Fruit fly (Drosophila melanogaster) whole organism, wandering third instar larva: ENCODE measurements around the gene CG42813.

Experiments
- Abd-B ChIP-seq: fragments of >200 bp; optimal IDR thresholded peaks from 2 replicates; lab custom pipeline; 2017; ENCODE audit warnings: missing biosample characterization, missing genetic modification characterization
- CG32264 ChIP-seq: fragments of 200-800 bp; sonication (Bioruptor generic); optimal IDR thresholded peaks from 2 replicates; lab custom pipeline; 2016; ENCODE audit warnings: missing biosample characterization, missing genetic modification characterization
- CG9705 ChIP-seq: fragments of 200-800 bp; sonication (Bioruptor generic); optimal IDR thresholded peaks from 2 replicates; lab custom pipeline; 2018; ENCODE audit warnings: missing biosample characterization, mild to moderate bottlenecking, missing genetic modification characterization
- CrebA ChIP-seq: fragments of 200-800 bp; sonication (Bioruptor generic); optimal IDR thresholded peaks from 2 replicates; lab custom pipeline; 2016; ENCODE audit warnings: missing biosample characterization, mild to moderate bottlenecking, missing genetic modification characterization, borderline replicate concordance
- Dfd ChIP-seq: fragments of >200 bp; optimal IDR thresholded peaks from 2 replicates; lab custom pipeline; 2017; ENCODE audit warnings: missing biosample characterization, missing genetic modification characterization
- Dif ChIP-seq: fragments of 200-275, 200-300 bp; sonication (Bioruptor generic); optimal IDR thresholded peaks from 2 replicates; lab custom pipeline; 2018; ENCODE audit warnings: missing biosample characterization, missing genetic modification characterization; ENCODE audit not compliant: partially characterized antibody
- GATAd ChIP-seq: sonication (Bioruptor generic); optimal IDR thresholded peaks from 2 replicates; lab custom pipeline; 2016; ENCODE audit warnings: missing biosample characterization, missing genetic modification characterization
- HLH106 ChIP-seq: fragments of 200-800 bp; optimal IDR thresholded peaks from 3 replicates; lab custom pipeline; 2019; ENCODE audit warnings: missing biosample characterization, mild to moderate bottlenecking, missing genetic modification characterization, moderate library complexity
- Hnf4 ChIP-seq: fragments of 200-800 bp; sonication (Bioruptor generic); optimal IDR thresholded peaks from 2 replicates; lab custom pipeline; 2016; ENCODE audit warnings: missing biosample characterization, mild to moderate bottlenecking, missing genetic modification characterization
- Hr78 ChIP-seq: fragments of >200 bp; optimal IDR thresholded peaks from 2 replicates; lab custom pipeline; 2017; ENCODE audit warnings: missing biosample characterization, missing genetic modification characterization
- Hr83 ChIP-seq: fragments of 200-300 bp; sonication (Bioruptor generic); optimal IDR thresholded peaks from 2 replicates; lab custom pipeline; 2016; ENCODE audit warnings: missing biosample characterization, mild to moderate bottlenecking, missing genetic modification characterization, moderate library complexity; ENCODE audit not compliant: poor library complexity, severe bottlenecking
- Jra ChIP-seq: sonication (Bioruptor generic); optimal IDR thresholded peaks from 2 replicates; lab custom pipeline; 2016; ENCODE audit warnings: missing biosample characterization, missing genetic modification characterization
- Mio ChIP-seq: sonication (Bioruptor generic); optimal IDR thresholded peaks from 2 replicates; lab custom pipeline; 2016; ENCODE audit warnings: missing biosample characterization, missing genetic modification characterization
- Myc ChIP-seq: fragments of >200 bp; optimal IDR thresholded peaks from 2 replicates; lab custom pipeline; 2017
- N ChIP-seq: fragments of >200 bp; optimal IDR thresholded peaks from 2 replicates; lab custom pipeline; 2018; ENCODE audit warnings: missing biosample characterization, missing external identifiers, missing genetic modification characterization
- OdsH ChIP-seq: fragments of 200-800 bp; sonication (Bioruptor generic); optimal IDR thresholded peaks from 2 replicates; lab custom pipeline; 2016; ENCODE audit warnings: missing biosample characterization, mild to moderate bottlenecking, missing genetic modification characterization
- Rel ChIP-seq, 2 experiments: fragments of 200-800 bp; sonication (Bioruptor generic) in 1 of 2; optimal IDR thresholded peaks; 2 replicates in 1 of 2; 3 replicates in 1 of 2; lab custom pipeline; 2016 to 2019; ENCODE audit warnings: mild to moderate bottlenecking in 2 of 2, missing biosample characterization in 2 of 2, missing genetic modification characterization in 2 of 2, moderate library complexity in 1 of 2
- Sp1 ChIP-seq: fragments of 200-800 bp; sonication (Bioruptor generic); optimal IDR thresholded peaks from 3 replicates; lab custom pipeline; 2019; ENCODE audit warnings: missing biosample characterization, mild to moderate bottlenecking, missing genetic modification characterization, moderate library complexity
- Vsx2 ChIP-seq: fragments of 200-300, 225-300 bp; sonication (Bioruptor generic); optimal IDR thresholded peaks from 2 replicates; lab custom pipeline; 2018; ENCODE audit warnings: missing biosample characterization, missing genetic modification characterization; ENCODE audit not compliant: partially characterized antibody
- br ChIP-seq: fragments of 200-800 bp; sonication (Bioruptor generic); optimal IDR thresholded peaks from 2 replicates; lab custom pipeline; 2016; ENCODE audit warnings: missing biosample characterization, missing genetic modification characterization
- brk ChIP-seq: fragments of 200-800 bp; sonication (Bioruptor generic); optimal IDR thresholded peaks from 2 replicates; lab custom pipeline; 2016; ENCODE audit warnings: missing biosample characterization, mild to moderate bottlenecking, missing genetic modification characterization
- dl ChIP-seq, 2 experiments: fragments of 175-275, 200-275 bp in 1 of 2; fragments of 200-275 bp in 1 of 2; sonication (Bioruptor generic); optimal IDR thresholded peaks; lab custom pipeline; 2018; ENCODE audit warnings: mild to moderate bottlenecking in 2 of 2, missing biosample characterization in 2 of 2, missing genetic modification characterization in 2 of 2, moderate library complexity in 2 of 2; ENCODE audit not compliant: partially characterized antibody in 2 of 2, insufficient read depth in 1 of 2
- dmrt93B ChIP-seq: fragments of 200-800 bp; sonication (Bioruptor generic); optimal IDR thresholded peaks from 2 replicates; lab custom pipeline; 2018; ENCODE audit warnings: missing biosample characterization, mild to moderate bottlenecking, missing genetic modification characterization
- dsf ChIP-seq: sonication (Bioruptor generic); optimal IDR thresholded peaks from 2 replicates; lab custom pipeline; 2016; ENCODE audit warnings: missing biosample characterization, missing genetic modification characterization, borderline replicate concordance
- ey ChIP-seq: fragments of 200-800 bp; sonication (Bioruptor generic); optimal IDR thresholded peaks from 2 replicates; lab custom pipeline; 2016; ENCODE audit warnings: missing biosample characterization, missing genetic modification characterization
- foxo ChIP-seq, 2 experiments: fragments of 200-800 bp; sonication (Bioruptor generic); optimal IDR thresholded peaks; 2 replicates in 1 of 2; 3 replicates in 1 of 2; lab custom pipeline; 2016 to 2017; ENCODE audit warnings: missing biosample characterization in 2 of 2, missing genetic modification characterization in 2 of 2
- fru ChIP-seq: fragments of 200-800 bp; sonication (Bioruptor generic); optimal IDR thresholded peaks from 3 replicates; lab custom pipeline; 2016; ENCODE audit warnings: missing biosample characterization, mild to moderate bottlenecking, missing genetic modification characterization
- h ChIP-seq: fragments of 200-800 bp; sonication (Bioruptor generic); optimal IDR thresholded peaks from 3 replicates; lab custom pipeline; 2016; ENCODE audit warnings: missing biosample characterization, mild to moderate bottlenecking, missing genetic modification characterization
- jim ChIP-seq: fragments of 175-275, 200-325 bp; sonication (Bioruptor generic); optimal IDR thresholded peaks from 2 replicates; lab custom pipeline; 2016; ENCODE audit warnings: missing biosample characterization, mild to moderate bottlenecking, missing genetic modification characterization
- lola ChIP-seq: fragments of >200 bp; optimal IDR thresholded peaks from 2 replicates; lab custom pipeline; 2017; ENCODE audit warnings: missing biosample characterization, missing genetic modification characterization
- pan ChIP-seq: fragments of >200 bp; optimal IDR thresholded peaks from 2 replicates; lab custom pipeline; 2017
- psq ChIP-seq: fragments of 200-800 bp; sonication (Bioruptor generic); optimal IDR thresholded peaks from 3 replicates; lab custom pipeline; 2017; ENCODE audit warnings: missing biosample characterization, mild to moderate bottlenecking, missing genetic modification characterization, moderate library complexity
- rgr ChIP-seq: fragments of 200-800 bp; sonication (Bioruptor generic); optimal IDR thresholded peaks from 3 replicates; lab custom pipeline; 2016; ENCODE audit warnings: missing biosample characterization, mild to moderate bottlenecking, missing genetic modification characterization
- sage ChIP-seq: fragments of 200-800 bp; sonication (Bioruptor generic); optimal IDR thresholded peaks from 2 replicates; lab custom pipeline; 2016; ENCODE audit warnings: missing biosample characterization, mild to moderate bottlenecking, missing genetic modification characterization
- sv ChIP-seq: fragments of 200-800 bp; sonication (Bioruptor generic); optimal IDR thresholded peaks from 3 replicates; lab custom pipeline; 2016; ENCODE audit warnings: missing biosample characterization, missing genetic modification characterization
- tai ChIP-seq: sonication (Bioruptor generic); optimal IDR thresholded peaks from 2 replicates; lab custom pipeline; 2016; ENCODE audit warnings: missing biosample characterization, missing genetic modification characterization
- usp ChIP-seq: fragments of >200 bp; optimal IDR thresholded peaks from 2 replicates; lab custom pipeline; 2017; ENCODE audit warnings: missing biosample characterization, missing genetic modification characterization
- woc ChIP-seq: sonication (Bioruptor generic); optimal IDR thresholded peaks from 2 replicates; lab custom pipeline; 2016; ENCODE audit warnings: missing biosample characterization, mild to moderate bottlenecking, missing genetic modification characterization

CG42813 gene

dm6 chr3R:27198883-27199780, 29.2 kb downstream of the CG42813 start:
- peak; percentile 15 for TF ChIP-seq Sp1 (GFP tag; lab: Kevin White, UChicago)
- peak; percentile 16 for TF ChIP-seq br (GFP tag; lab: Kevin White, UChicago)
- TF ChIP-seq Abd-B: no peak
- no peak for TF ChIP-seq usp (GFP tag; lab: Kevin White, UChicago)
- TF ChIP-seq CG32264 (GFP tag; lab: Kevin White, UChicago): no peak
- TF ChIP-seq rgr: peak; percentile 44
- TF ChIP-seq dl (GFP tag; optimal IDR thresholded peaks at IDR 0.05; lab: Kevin White, UChicago; ENCODE audit: insufficient read depth in 1 of 2, partially characterized antibody in 2 of 2): no peak
- no peak for TF ChIP-seq sage
- TF ChIP-seq psq: peak; percentile 24
- peak; percentile 79 for TF ChIP-seq CrebA (GFP tag; lab: Kevin White, UChicago)
- TF ChIP-seq dsf: no peak
- TF ChIP-seq Hr78 (GFP tag; lab: Kevin White, UChicago): no peak
- TF ChIP-seq Dfd (GFP tag; lab: Kevin White, UChicago): no peak
- no peak for TF ChIP-seq Hnf4 (GFP tag; lab: Kevin White, UChicago)
- no peak for TF ChIP-seq N
- no peak for TF ChIP-seq jim (GFP tag; lab: Kevin White, UChicago)
- peak; percentile 43 for TF ChIP-seq h (GFP tag; lab: Kevin White, UChicago)
- TF ChIP-seq CG9705 (GFP tag; lab: Kevin White, UChicago): no peak
- no peak for TF ChIP-seq GATAd (GFP tag; lab: Kevin White, UChicago)
- peak; percentile 33 for TF ChIP-seq ey (GFP tag; lab: Kevin White, UChicago)
- TF ChIP-seq Dif (GFP tag; lab: Kevin White, UChicago): no peak
- no peak for TF ChIP-seq Jra (GFP tag; lab: Kevin White, UChicago)
- no peak for TF ChIP-seq fru (GFP tag; lab: Kevin White, UChicago)
- TF ChIP-seq woc: no peak
- no peak for TF ChIP-seq tai (GFP tag; lab: Kevin White, UChicago)
- no peak for TF ChIP-seq Hr83 (GFP tag; lab: Kevin White, UChicago)
- TF ChIP-seq HLH106 (tag; lab: Kevin White, UChicago): peak; percentile 44
- peak; percentile 50 for TF ChIP-seq OdsH (GFP tag; lab: Kevin White, UChicago)
- peak; percentile 62 for TF ChIP-seq Rel (GFP tag; optimal IDR thresholded peaks at IDR 0.05; lab: Kevin White, UChicago)
- no peak for TF ChIP-seq Rel (tag; optimal IDR thresholded peaks at IDR 0.05; lab: Kevin White, UChicago)
- peak; percentile 43 for TF ChIP-seq brk (GFP tag; lab: Kevin White, UChicago)
- no peak for TF ChIP-seq sv (GFP tag; lab: Kevin White, UChicago)
- no peak for TF ChIP-seq lola (GFP tag; lab: Kevin White, UChicago)
- TF ChIP-seq Vsx2 (GFP tag; lab: Kevin White, UChicago): no peak
- no peak for TF ChIP-seq Myc
- no peak for TF ChIP-seq Mio (GFP tag; lab: Kevin White, UChicago)
- TF ChIP-seq dmrt93B: no peak
- peak in 1 of 2 experiments; percentile 50 for TF ChIP-seq foxo (GFP tag; optimal IDR thresholded peaks at IDR 0.05; lab: Kevin White, UChicago)
- no peak for TF ChIP-seq pan

- TF ChIP-seq lola (GFP tag; lab: Kevin White, UChicago) (no peak), Hr78 (GFP tag; lab: Kevin White, UChicago) (no peak), Mio (GFP tag; lab: Kevin White, UChicago) (no peak), Hnf4 (GFP tag; lab: Kevin White, UChicago) (no peak), rgr (peak; percentile 18), woc (no peak), Abd-B (no peak), jim (GFP tag; lab: Kevin White, UChicago) (no peak), Sp1 (GFP tag; lab: Kevin White, UChicago) (peak; percentile 3), foxo (GFP tag; optimal IDR thresholded peaks at IDR 0.05; lab: Kevin White, UChicago) (no peak), sage (no peak), dmrt93B (no peak), Jra (GFP tag; lab: Kevin White, UChicago) (no peak), ey (GFP tag; lab: Kevin White, UChicago) (no peak), GATAd (GFP tag; lab: Kevin White, UChicago) (no peak), dsf (no peak), CG9705 (GFP tag; lab: Kevin White, UChicago) (no peak), tai (GFP tag; lab: Kevin White, UChicago) (no peak)
Measured at dm6 chr3R:27197581-27197980, 30.8 kb downstream of the CG42813 start.
